Fruit fly (Drosophila melanogaster) whole organism, embryonic: ENCODE measurements around the gene CG1463.

ENCODE experiments used
- Aef1 ChIP-seq: fragments of 200-800 bp; sonication (Bioruptor generic); IDR thresholded peaks from 3 replicates; pipeline ENCODE4 v1.3.6; 2022; ENCODE audit warnings: missing biosample characterization, missing genetic modification characterization
- Bgb ChIP-seq: fragments of 200-800 bp; sonication (Bioruptor generic); IDR thresholded peaks from 2 replicates; pipeline ENCODE4 v1.3.6; 2022; ENCODE audit warnings: missing biosample characterization, missing genetic modification characterization; ENCODE audit not compliant: partially characterized antibody
- CG10366 ChIP-seq: fragments of 200-800 bp; sonication (Bioruptor generic); IDR thresholded peaks from 2 replicates; pipeline ENCODE4 v1.3.6; 2022; ENCODE audit warnings: missing biosample characterization, missing genetic modification characterization
- CG10462 ChIP-seq: fragments of 200-800 bp; sonication (Bioruptor generic); optimal IDR thresholded peaks from 2 replicates; lab custom pipeline; 2016; ENCODE audit warnings: missing biosample characterization, missing genetic modification characterization
- CG10654 ChIP-seq: fragments of 200-800 bp; sonication (Bioruptor generic); optimal IDR thresholded peaks from 2 replicates; lab custom pipeline; 2016; ENCODE audit warnings: missing biosample characterization, missing genetic modification characterization
- CG11247 ChIP-seq: fragments of 200-800 bp; sonication (Bioruptor generic); IDR thresholded peaks from 2 replicates; pipeline ENCODE4 v1.3.6; 2022; ENCODE audit warnings: missing biosample characterization, missing genetic modification characterization
- CG12219 ChIP-seq: fragments of 200-800 bp; sonication (Bioruptor generic); optimal IDR thresholded peaks from 3 replicates; lab custom pipeline; 2018; ENCODE audit warnings: missing biosample characterization, mild to moderate bottlenecking, missing genetic modification characterization
- CG12299 ChIP-seq: fragments of 200-800 bp; sonication (Bioruptor generic); optimal IDR thresholded peaks from 2 replicates; lab custom pipeline; 2018; ENCODE audit warnings: missing biosample characterization, mild to moderate bottlenecking, missing genetic modification characterization
- CG1233 ChIP-seq: fragments of 200-800 bp; sonication (Bioruptor generic); optimal IDR thresholded peaks from 4 replicates; lab custom pipeline; 2018; ENCODE audit warnings: missing biosample characterization, mild to moderate bottlenecking, missing genetic modification characterization
- CG14860 ChIP-seq: fragments of 200-800 bp; sonication (Bioruptor generic); IDR thresholded peaks from 3 replicates; pipeline ENCODE4 v1.3.6; 2022; ENCODE audit warnings: missing biosample characterization, missing genetic modification characterization; ENCODE audit not compliant: partially characterized antibody
- CG15601 ChIP-seq: fragments of 200-800 bp; sonication (Bioruptor generic); optimal IDR thresholded peaks from 3 replicates; lab custom pipeline; 2019; ENCODE audit warnings: missing biosample characterization, mild to moderate bottlenecking, missing genetic modification characterization, moderate library complexity
- CG17186 ChIP-seq: fragments of 200-800 bp; sonication (Bioruptor generic); optimal IDR thresholded peaks from 3 replicates; lab custom pipeline; 2017; ENCODE audit warnings: missing biosample characterization, missing genetic modification reagents, missing genetic modification characterization
- CG17359 ChIP-seq: fragments of 200-800 bp; sonication (Bioruptor generic); optimal IDR thresholded peaks from 3 replicates; lab custom pipeline; 2018; ENCODE audit warnings: missing biosample characterization, mild to moderate bottlenecking, missing genetic modification characterization, moderate library complexity
- CG2712 ChIP-seq: fragments of 200-800 bp; optimal IDR thresholded peaks from 3 replicates; lab custom pipeline; 2019; ENCODE audit warnings: missing biosample characterization, mild to moderate bottlenecking, missing genetic modification characterization, moderate library complexity
- CG42726 ChIP-seq: fragments of 200-800 bp; sonication (Bioruptor generic); IDR thresholded peaks from 2 replicates; pipeline ENCODE4 v1.3.6; 2022; ENCODE audit warnings: missing biosample characterization, missing genetic modification characterization; ENCODE audit not compliant: partially characterized antibody
- CG4730 ChIP-seq: fragments of 200-800 bp; sonication (Bioruptor generic); IDR thresholded peaks from 2 replicates; pipeline ENCODE4 v1.3.6; 2022; ENCODE audit warnings: missing biosample characterization, missing genetic modification characterization
- CG5180 ChIP-seq: fragments of 200-800 bp; sonication (Bioruptor generic); optimal IDR thresholded peaks from 3 replicates; lab custom pipeline; 2017; ENCODE audit warnings: missing biosample characterization, missing genetic modification characterization, mild to moderate bottlenecking, moderate library complexity, missing genetic modification reagents
- CG8290 ChIP-seq, 3 experiments: fragments of 200-800 bp; sonication (Bioruptor generic); optimal IDR thresholded peaks; 2 replicates each; lab custom pipeline; 2016 to 2019; ENCODE audit warnings: missing biosample characterization in 3 of 3, missing genetic modification characterization in 3 of 3, mild to moderate bottlenecking in 2 of 3, moderate library complexity in 1 of 3
- CG8924 ChIP-seq: fragments of 200-800 bp; optimal IDR thresholded peaks from 3 replicates; lab custom pipeline; 2019; ENCODE audit warnings: missing biosample characterization, mild to moderate bottlenecking, missing genetic modification characterization, moderate library complexity
- CG9215 ChIP-seq: fragments of 200-800 bp; sonication (Bioruptor generic); IDR thresholded peaks from 2 replicates; pipeline ENCODE4 v1.3.6; 2022; ENCODE audit warnings: missing biosample characterization, missing genetic modification characterization
- CG9727 ChIP-seq: fragments of 200-800 bp; sonication (Bioruptor generic); optimal IDR thresholded peaks from 3 replicates; lab custom pipeline; 2017; ENCODE audit warnings: missing biosample characterization, mild to moderate bottlenecking, missing genetic modification characterization
- CG9797 ChIP-seq: fragments of 200-800 bp; sonication (Bioruptor generic); optimal IDR thresholded peaks from 3 replicates; lab custom pipeline; 2018; ENCODE audit warnings: missing biosample characterization, mild to moderate bottlenecking, missing genetic modification characterization
- CTCF ChIP-seq: fragments of 200-800 bp; sonication (Bioruptor generic); optimal IDR thresholded peaks from 2 replicates; lab custom pipeline; 2017; ENCODE audit warnings: missing biosample characterization, mild to moderate bottlenecking, missing genetic modification characterization, moderate library complexity
- D19B ChIP-seq: fragments of 200-800 bp; sonication (Bioruptor generic); optimal IDR thresholded peaks from 2 replicates; lab custom pipeline; 2017; ENCODE audit warnings: missing biosample characterization, mild to moderate bottlenecking, missing genetic modification characterization
- Elba2 ChIP-seq: fragments of 200-800 bp; sonication (Bioruptor generic); optimal IDR thresholded peaks from 3 replicates; lab custom pipeline; 2016; ENCODE audit warnings: missing biosample characterization, missing genetic modification characterization
- Hmx ChIP-seq: fragments of 200-800 bp; sonication (Bioruptor generic); optimal IDR thresholded peaks from 2 replicates; lab custom pipeline; 2016; ENCODE audit warnings: missing biosample characterization, missing genetic modification characterization
- Kr ChIP-seq: fragments of 200-800 bp; sonication (Bioruptor generic); optimal IDR thresholded peaks from 2 replicates; lab custom pipeline; 2017; ENCODE audit warnings: missing biosample characterization, mild to moderate bottlenecking, missing genetic modification characterization
- Neu2 ChIP-seq: fragments of 200-800 bp; sonication (Bioruptor generic); optimal IDR thresholded peaks from 3 replicates; lab custom pipeline; 2016; ENCODE audit warnings: missing biosample characterization, missing genetic modification characterization, borderline replicate concordance
- Oaz ChIP-seq: fragments of 200-800 bp; sonication (Bioruptor generic); IDR thresholded peaks from 2 replicates; pipeline ENCODE4 v1.3.6; 2022; ENCODE audit warnings: missing biosample characterization, missing genetic modification characterization
- Opbp ChIP-seq: fragments of 200-800 bp; sonication (Bioruptor generic); IDR thresholded peaks from 3 replicates; pipeline ENCODE4 v1.3.6; 2022; ENCODE audit warnings: missing biosample characterization, missing genetic modification characterization; ENCODE audit not compliant: partially characterized antibody
- Sox100B ChIP-seq: fragments of 200-800 bp; sonication (Bioruptor generic); optimal IDR thresholded peaks from 3 replicates; lab custom pipeline; 2018; ENCODE audit warnings: missing biosample characterization, mild to moderate bottlenecking, missing genetic modification characterization
- ac ChIP-seq: fragments of 200-800 bp; sonication (Bioruptor generic); optimal IDR thresholded peaks from 3 replicates; lab custom pipeline; 2017; ENCODE audit warnings: missing biosample characterization, mild to moderate bottlenecking, missing genetic modification characterization
- bowl ChIP-seq: fragments of 200-800 bp; sonication (Bioruptor generic); IDR thresholded peaks from 2 replicates; pipeline ENCODE4 v1.3.6; 2022; ENCODE audit warnings: missing biosample characterization, missing genetic modification characterization
- crc ChIP-seq: fragments of 200-800 bp; sonication (Bioruptor generic); optimal IDR thresholded peaks from 2 replicates; lab custom pipeline; 2016; ENCODE audit warnings: missing biosample characterization, missing genetic modification characterization
- dan ChIP-seq: fragments of 200-800 bp; sonication (Bioruptor generic); IDR thresholded peaks from 2 replicates; pipeline ENCODE4 v1.3.6; 2022; ENCODE audit warnings: missing biosample characterization, missing genetic modification characterization
- dimm ChIP-seq: fragments of 200-800 bp; sonication (Bioruptor generic); IDR thresholded peaks from 2 replicates; pipeline ENCODE4 v1.3.6; 2022; ENCODE audit warnings: missing biosample characterization, missing genetic modification characterization
- dmrt11E ChIP-seq: fragments of 200-800 bp; sonication (Bioruptor generic); optimal IDR thresholded peaks from 3 replicates; lab custom pipeline; 2018; ENCODE audit warnings: missing biosample characterization, mild to moderate bottlenecking, missing genetic modification characterization, moderate library complexity
- eve ChIP-seq, 2 experiments: fragments of >200 bp; optimal IDR thresholded peaks; 2 replicates each; lab custom pipeline; 2017; ENCODE audit warnings: missing biosample characterization in 2 of 2, missing genetic modification characterization in 2 of 2
- fd3F ChIP-seq: fragments of 200-800 bp; sonication (Bioruptor generic); optimal IDR thresholded peaks from 2 replicates; lab custom pipeline; 2018; ENCODE audit warnings: missing biosample characterization, mild to moderate bottlenecking, missing genetic modification characterization, moderate library complexity
- hkb ChIP-seq, 2 experiments: fragments of 200-800 bp in 1 of 2; fragments of >200 bp in 1 of 2; sonication (Bioruptor generic) in 1 of 2; IDR thresholded peaks in 1 of 2; optimal IDR thresholded peaks in 1 of 2; 2 replicates each; pipeline versions ENCODE4 v1.3.6 to Lab custom; 2017 to 2022; ENCODE audit warnings: missing biosample characterization in 1 of 2, missing genetic modification characterization in 1 of 2
- jigr1 ChIP-seq: fragments of 200-800 bp; sonication (Bioruptor generic); IDR thresholded peaks from 3 replicates; pipeline ENCODE4 v1.3.6; 2022; ENCODE audit warnings: missing biosample characterization, missing genetic modification characterization
- knrl ChIP-seq: fragments of 200-800 bp; sonication (Bioruptor generic); IDR thresholded peaks from 3 replicates; pipeline ENCODE4 v1.3.6; 2022; ENCODE audit warnings: missing biosample characterization, missing genetic modification characterization; ENCODE audit not compliant: partially characterized antibody
- mld ChIP-seq: fragments of 200-800 bp; sonication (Bioruptor generic); IDR thresholded peaks from 3 replicates; pipeline ENCODE4 v1.3.6; 2022; ENCODE audit warnings: missing biosample characterization, missing genetic modification characterization; ENCODE audit not compliant: partially characterized antibody
- prd ChIP-seq, 3 experiments: fragments of >200 bp in 2 of 3; fragments of 200-800 bp in 1 of 3; sonication (Bioruptor generic) in 1 of 3; optimal IDR thresholded peaks in 2 of 3; IDR thresholded peaks in 1 of 3; 2 replicates in 2 of 3; 3 replicates in 1 of 3; pipeline versions ENCODE4 v1.3.6 to Lab custom; 2017 to 2022; ENCODE audit warnings: missing biosample characterization in 1 of 3, missing genetic modification characterization in 1 of 3
- ro ChIP-seq: fragments of 200-800 bp; sonication (Bioruptor generic); IDR thresholded peaks from 2 replicates; pipeline ENCODE4 v1.3.6; 2022; ENCODE audit warnings: missing biosample characterization, missing genetic modification characterization
- sr ChIP-seq: fragments of 200-800 bp; sonication (Bioruptor generic); IDR thresholded peaks from 3 replicates; pipeline ENCODE4 v1.3.6; 2022; ENCODE audit warnings: missing biosample characterization, missing genetic modification characterization
- stc ChIP-seq: fragments of 200-800 bp; sonication (Bioruptor generic); IDR thresholded peaks from 2 replicates; pipeline ENCODE4 v1.3.6; 2022; ENCODE audit warnings: missing biosample characterization, missing genetic modification characterization
- unpg ChIP-seq: fragments of 200-800 bp; sonication (Bioruptor generic); optimal IDR thresholded peaks from 3 replicates; lab custom pipeline; 2018; ENCODE audit warnings: missing biosample characterization, mild to moderate bottlenecking, missing genetic modification characterization, moderate library complexity
- z ChIP-seq: fragments of 200-800 bp; sonication (Bioruptor generic); IDR thresholded peaks from 3 replicates; pipeline ENCODE4 v1.3.6; 2022; ENCODE audit warnings: missing biosample characterization, missing genetic modification characterization

Gene CG1463

DNA sequence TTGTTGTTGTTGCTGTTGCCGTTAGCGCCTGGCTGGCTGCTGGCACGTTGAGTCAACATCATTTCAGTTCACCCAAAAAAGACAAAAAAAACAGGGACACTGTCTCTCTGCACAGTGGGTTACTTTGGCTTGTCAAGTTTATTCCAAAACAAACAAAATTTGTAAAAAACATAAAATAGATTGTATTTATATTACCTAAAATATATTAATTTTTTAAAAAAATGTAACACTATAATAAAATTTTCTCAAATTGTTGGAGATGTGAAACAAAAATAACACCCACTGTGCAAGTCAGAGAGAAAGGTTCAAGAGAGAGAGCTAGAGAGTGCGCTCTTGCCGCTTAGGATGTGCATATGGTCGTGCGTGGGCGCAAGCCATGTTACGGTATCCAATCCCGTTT, 43.8 kb downstream of the CG1463 start (continued):
- TF ChIP-seq D19B (GFP tag; lab: Kevin White, UChicago) (peak; percentile 53), fd3F (GFP tag; lab: Kevin White, UChicago) (peak; percentile 85), Aef1 (GFP tag; lab: Robert Waterston, UW) (peak; percentile 67; the same call in 2 of the 3 replicates), CG17359 (tag; lab: Kevin White, UChicago) (peak; percentile 88), sr (GFP tag; lab: Robert Waterston, UW) (no peak; the same call in 2 of the 3 replicates), CG4730 (GFP tag; lab: Robert Waterston, UW) (peak; percentile 50; the same call in 1 of the 2 replicates), CG1233 (GFP tag; lab: Kevin White, UChicago) (peak; percentile 74), CG42726 (GFP tag; lab: Robert Waterston, UW) (no peak), CG9727 (GFP tag; lab: Kevin White, UChicago) (peak; percentile 73), Sox100B (GFP tag; lab: Kevin White, UChicago) (peak; percentile 80), CG12299 (peak; percentile 89), hkb (optimal IDR thresholded peaks at IDR 0.05; lab: Kevin White, UChicago) (no peak), hkb (GFP tag; IDR thresholded peaks at IDR 0.05; lab: Robert Waterston, UW) (peak; percentile 87), CG15601 (peak; percentile 57), stc (GFP tag; lab: Robert Waterston, UW) (peak; percentile 79), dimm (GFP tag; lab: Robert Waterston, UW) (peak; percentile 45; the same call in 1 of the 2 replicates), CG5180 (GFP tag; lab: Kevin White, UChicago) (peak; percentile 55), ac (GFP tag; lab: Kevin White, UChicago) (no peak), CG10462 (GFP tag; lab: Kevin White, UChicago) (no peak), Elba2 (GFP tag; lab: Kevin White, UChicago) (no peak), CG10654 (GFP tag; lab: Kevin White, UChicago) (peak; percentile 45), jigr1 (no peak), CTCF (GFP tag; lab: Kevin White, UChicago) (no peak), Oaz (peak; percentile 43; the same call in 1 of the 2 replicates), CG8290 (GFP tag; optimal IDR thresholded peaks at IDR 0.05; lab: Kevin White, UChicago) (no peak), CG8290 (tag; optimal IDR thresholded peaks at IDR 0.05; lab: Kevin White, UChicago) (no peak), z (no peak), Opbp (GFP tag; lab: Robert Waterston, UW) (no peak), crc (GFP tag; lab: Kevin White, UChicago) (no peak), Kr (GFP tag; lab: Kevin White, UChicago) (no peak), unpg (GFP tag; lab: Kevin White, UChicago) (peak; percentile 85), dmrt11E (tag; lab: Kevin White, UChicago) (peak; percentile 20), CG8924 (tag; lab: Kevin White, UChicago) (peak; percentile 87), dan (GFP tag; lab: Robert Waterston, UW) (no peak), Bgb (GFP tag; lab: Robert Waterston, UW) (no peak), CG2712 (peak; percentile 81), Hmx (GFP tag; lab: Kevin White, UChicago) (no peak), prd (optimal IDR thresholded peaks at IDR 0.05; lab: Kevin White, UChicago) (no peak), prd (GFP tag; IDR thresholded peaks at IDR 0.05; lab: Robert Waterston, UW) (peak; percentile 76), CG17186 (no peak), CG11247 (peak; percentile 68), mld (GFP tag; lab: Robert Waterston, UW) (no peak), CG9215 (GFP tag; lab: Robert Waterston, UW) (peak; percentile 76), knrl (GFP tag; lab: Robert Waterston, UW) (no peak), Neu2 (GFP tag; lab: Kevin White, UChicago) (no peak), CG10366 (peak; percentile 69), bowl (no peak), eve (GFP tag; optimal IDR thresholded peaks at IDR 0.05; lab: Kevin White, UChicago) (peak in 1 of 2 experiments; percentile 5), CG12219 (GFP tag; lab: Kevin White, UChicago) (peak; percentile 45), CG14860 (GFP tag; lab: Robert Waterston, UW) (no peak), CG9797 (GFP tag; lab: Kevin White, UChicago) (no peak), ro (GFP tag; lab: Robert Waterston, UW) (no peak)
